Worm (Caenorhabditis elegans) whole organism, L1 larva: Measurements from ENCODE around the gene unc-71.

Experiments
- C04F5.9 ChIP-seq: sonication (generic microtip); optimal IDR thresholded peaks from 2 replicates; lab custom pipeline; 2016; ENCODE audit warnings: missing genetic modification characterization, missing compliant biosample characterization
- Y116A8C.19 ChIP-seq: sonication (generic microtip); optimal IDR thresholded peaks from 2 replicates; lab custom pipeline; 2016; ENCODE audit warnings: missing compliant biosample characterization, missing genetic modification characterization, borderline replicate concordance
- alr-1 ChIP-seq: fragments of 200-800 bp; sonication (Bioruptor generic); optimal IDR thresholded peaks from 2 replicates; lab custom pipeline; 2018; ENCODE audit warnings: borderline replicate concordance, mild to moderate bottlenecking, missing genetic modification characterization, missing compliant biosample characterization
- aly-2 ChIP-seq: fragments of 150-350 bp; optimal IDR thresholded peaks from 2 replicates; lab custom pipeline; 2014; ENCODE audit warnings: missing biosample characterization, missing genetic modification characterization
- ama-1 ChIP-seq: fragments of 150-350 bp; optimal IDR thresholded peaks from 2 replicates; lab custom pipeline; 2014
- blmp-1 ChIP-seq: fragments of 150-350 bp; optimal IDR thresholded peaks from 2 replicates; lab custom pipeline; 2014; ENCODE audit warnings: missing biosample characterization, missing genetic modification characterization
- ceh-82 ChIP-seq, 3 experiments: fragments of 150-350 bp in 1 of 3; sonication (generic microtip) in 2 of 3; optimal IDR thresholded peaks; 2 replicates each; lab custom pipeline; 2014 to 2017; ENCODE audit warnings: missing biosample characterization in 3 of 3, missing genetic modification characterization in 3 of 3
- ceh-90 ChIP-seq: sonication (generic microtip); optimal IDR thresholded peaks from 2 replicates; lab custom pipeline; 2016; ENCODE audit warnings: missing genetic modification characterization, missing compliant biosample characterization
- efl-3 ChIP-seq: fragments of 200-800 bp; sonication (Bioruptor generic); optimal IDR thresholded peaks from 2 replicates; lab custom pipeline; 2018; ENCODE audit warnings: mild to moderate bottlenecking, missing genetic modification characterization, missing compliant biosample characterization
- egl-27 ChIP-seq, 2 experiments: fragments of 150-350 bp in 1 of 2; sonication (generic microtip); optimal IDR thresholded peaks; 3 replicates each; lab custom pipeline; 2017 to 2018; ENCODE audit warnings: missing biosample characterization in 2 of 2, missing genetic modification characterization in 2 of 2, missing genetic modification reagents in 2 of 2
- elt-2 ChIP-seq: sonication (generic microtip); optimal IDR thresholded peaks from 2 replicates; lab custom pipeline; 2016; ENCODE audit warnings: missing genetic modification characterization, mild to moderate bottlenecking, inconsistent platforms, missing compliant biosample characterization, missing genetic modification reagents
- elt-3 ChIP-seq, 6 experiments: fragments of 150-350 bp in 1 of 6; sonication (generic microtip); optimal IDR thresholded peaks; 2 replicates each; lab custom pipeline; 2017 to 2018; ENCODE audit warnings: missing biosample characterization in 6 of 6, missing genetic modification characterization in 6 of 6, inconsistent platforms in 1 of 6
- fkh-8 ChIP-seq: sonication (generic microtip); optimal IDR thresholded peaks from 2 replicates; lab custom pipeline; 2016; ENCODE audit warnings: mild to moderate bottlenecking, missing genetic modification characterization, missing compliant biosample characterization
- fos-1 ChIP-seq: fragments of 150-350 bp; optimal IDR thresholded peaks from 2 replicates; lab custom pipeline; 2014; ENCODE audit warnings: missing biosample characterization, missing genetic modification characterization
- grh-1 ChIP-seq: fragments of 200-800 bp; sonication (Bioruptor generic); IDR thresholded peaks from 2 replicates; pipeline ENCODE4 v1.3.6; 2022; ENCODE audit warnings: missing genetic modification reagents, missing genetic modification characterization, missing compliant biosample characterization
- hlh-4 ChIP-seq: sonication (generic microtip); optimal IDR thresholded peaks from 2 replicates; lab custom pipeline; 2016; ENCODE audit warnings: mild to moderate bottlenecking, missing genetic modification characterization, missing compliant biosample characterization
- isw-1 ChIP-seq: fragments of 200-800 bp; sonication (Bioruptor generic); IDR thresholded peaks from 2 replicates; pipeline ENCODE4 v1.3.6; 2022; ENCODE audit warnings: missing genetic modification characterization, missing compliant biosample characterization
- jun-1 ChIP-seq: fragments of 150-350 bp; optimal IDR thresholded peaks from 2 replicates; lab custom pipeline; 2014; ENCODE audit warnings: missing biosample characterization, missing genetic modification reagents, missing genetic modification characterization
- lin-14 ChIP-seq: fragments of 200-800 bp; sonication (Bioruptor generic); optimal IDR thresholded peaks from 2 replicates; lab custom pipeline; 2018; ENCODE audit warnings: mild to moderate bottlenecking, missing genetic modification characterization, moderate library complexity, missing compliant biosample characterization
- lin-15B ChIP-seq: fragments of 150-350 bp; sonication (generic microtip); optimal IDR thresholded peaks from 3 replicates; lab custom pipeline; 2014; ENCODE audit warnings: missing biosample characterization, missing genetic modification characterization
- mab-9 ChIP-seq: fragments of 200-800 bp; sonication (Bioruptor generic); IDR thresholded peaks from 2 replicates; pipeline ENCODE4 v1.3.6; 2022; ENCODE audit warnings: missing genetic modification reagents, missing genetic modification characterization, missing compliant biosample characterization
- mdl-1 ChIP-seq, 2 experiments: fragments of 150-350 bp; optimal IDR thresholded peaks; 2 replicates each; lab custom pipeline; 2014 to 2017; ENCODE audit warnings: missing biosample characterization in 2 of 2, missing genetic modification characterization in 2 of 2, inconsistent platforms in 1 of 2
- mef-2 ChIP-seq: fragments of 150-350 bp; optimal IDR thresholded peaks from 2 replicates; lab custom pipeline; 2014; ENCODE audit warnings: missing biosample characterization, missing genetic modification characterization
- mep-1 ChIP-seq: fragments of 150-350 bp; optimal IDR thresholded peaks from 2 replicates; lab custom pipeline; 2014; ENCODE audit warnings: missing biosample characterization, missing genetic modification characterization
- nhr-11 ChIP-seq: fragments of 150-350 bp; optimal IDR thresholded peaks from 2 replicates; lab custom pipeline; 2014; ENCODE audit warnings: missing biosample characterization, missing genetic modification characterization
- nhr-19 ChIP-seq: fragments of 200-800 bp; sonication (Bioruptor generic); conservative IDR thresholded peaks from 2 replicates; pipeline ENCODE4 v1.3.6; 2022; ENCODE audit warnings: missing genetic modification characterization, missing compliant biosample characterization
- nhr-237 ChIP-seq: fragments of 150-350 bp; optimal IDR thresholded peaks from 2 replicates; lab custom pipeline; 2014; ENCODE audit warnings: missing biosample characterization, missing genetic modification characterization
- nhr-28 ChIP-seq: fragments of 150-350 bp; optimal IDR thresholded peaks from 2 replicates; lab custom pipeline; 2014; ENCODE audit warnings: missing biosample characterization, missing genetic modification characterization
- nhr-71 ChIP-seq: sonication (generic microtip); optimal IDR thresholded peaks from 2 replicates; lab custom pipeline; 2016; ENCODE audit warnings: mild to moderate bottlenecking, missing genetic modification characterization, moderate library complexity, missing compliant biosample characterization
- nhr-77 ChIP-seq: fragments of 150-350 bp; optimal IDR thresholded peaks from 2 replicates; lab custom pipeline; 2014; ENCODE audit warnings: missing biosample characterization, missing genetic modification characterization
- nhr-84 ChIP-seq: sonication (generic microtip); optimal IDR thresholded peaks from 2 replicates; lab custom pipeline; 2017; ENCODE audit warnings: missing biosample characterization, missing genetic modification characterization
- nhr-85 ChIP-seq: sonication (generic microtip); peaks from one replicate; lab custom pipeline; 2016; ENCODE audit warnings: missing genetic modification characterization, inconsistent platforms, missing compliant biosample characterization
- pqm-1 ChIP-seq: sonication (generic microtip); optimal IDR thresholded peaks from 3 replicates; lab custom pipeline; 2017; ENCODE audit warnings: missing biosample characterization, missing genetic modification characterization
- snpc-4 ChIP-seq: fragments of 150-350 bp; optimal IDR thresholded peaks from 2 replicates; lab custom pipeline; 2014; ENCODE audit warnings: missing biosample characterization, missing genetic modification characterization
- snu-23 ChIP-seq: sonication (generic microtip); optimal IDR thresholded peaks from 2 replicates; lab custom pipeline; 2016; ENCODE audit warnings: missing genetic modification characterization, missing compliant biosample characterization
- sox-4 ChIP-seq: sonication (generic microtip); optimal IDR thresholded peaks from 2 replicates; lab custom pipeline; 2016; ENCODE audit warnings: missing genetic modification characterization, missing compliant biosample characterization
- sptf-1 ChIP-seq: fragments of 150-350 bp; optimal IDR thresholded peaks from 2 replicates; lab custom pipeline; 2014; ENCODE audit warnings: missing biosample characterization, missing genetic modification characterization
- unc-30 ChIP-seq: sonication (generic microtip); optimal IDR thresholded peaks from 2 replicates; lab custom pipeline; 2017; ENCODE audit warnings: missing biosample characterization, missing genetic modification characterization
- unc-62 ChIP-seq: fragments of 150-350 bp; optimal IDR thresholded peaks from 2 replicates; lab custom pipeline; 2014; ENCODE audit warnings: missing biosample characterization, missing genetic modification reagents, missing genetic modification characterization
- unc-86 ChIP-seq: sonication (generic microtip); optimal IDR thresholded peaks from 2 replicates; lab custom pipeline; 2016; ENCODE audit warnings: missing genetic modification characterization, missing compliant biosample characterization
- vab-15 ChIP-seq: sonication (generic microtip); optimal IDR thresholded peaks from 2 replicates; lab custom pipeline; 2017; ENCODE audit warnings: missing genotype, mild to moderate bottlenecking, missing genetic modification characterization, missing compliant biosample characterization
- xbp-1 ChIP-seq: sonication (generic microtip); optimal IDR thresholded peaks from 2 replicates; lab custom pipeline; 2016; ENCODE audit warnings: missing genetic modification characterization, missing compliant biosample characterization
- zag-1 ChIP-seq: fragments of 150-350 bp; optimal IDR thresholded peaks from 2 replicates; lab custom pipeline; 2014; ENCODE audit warnings: missing biosample characterization, missing genetic modification characterization
- zip-4 ChIP-seq: fragments of 200-800 bp; sonication (Bioruptor generic); optimal IDR thresholded peaks from 2 replicates; lab custom pipeline; 2018; ENCODE audit warnings: mild to moderate bottlenecking, missing genetic modification characterization, moderate library complexity, missing compliant biosample characterization
- ztf-11 ChIP-seq, 2 experiments: sonication (generic microtip); optimal IDR thresholded peaks; 2 replicates each; lab custom pipeline; 2016 to 2017; ENCODE audit warnings: missing genetic modification characterization in 2 of 2, missing biosample characterization in 1 of 2, missing compliant biosample characterization in 1 of 2

The unc-71 gene

ce11 chrIII:12891580-12891979, at the start of gene unc-71, which contains the start of gene Y37D8A.29:
Gene unc-71 (minus strand): TSS chrIII:12891738.
Gene Y37D8A.29 (minus strand): TSS chrIII:12891680.
- no peak for TF ChIP-seq lin-14
- TF ChIP-seq snu-23 (GFP tag; lab: Kevin White, UChicago) = no peak
- TF ChIP-seq ceh-90 (tag; lab: Kevin White, UChicago) = no peak
- TF ChIP-seq efl-3 = no peak
- no peak for TF ChIP-seq isw-1 (GFP tag; lab: Robert Waterston, UW)
- no peak for TF ChIP-seq nhr-11 (tag; lab: Kevin White, UChicago)
- TF ChIP-seq mep-1 (tag; lab: Kevin White, UChicago) = no peak
- TF ChIP-seq xbp-1 (tag; lab: Kevin White, UChicago) = no peak
- TF ChIP-seq, all 84 proteins: peak for 0

ce11 chrIII:12934417-12934816, 42.9 kb upstream of the unc-71 start, which contains the start of gene epg-3:
Gene epg-3 (plus strand): TSS chrIII:12934717.
- TF ChIP-seq unc-30 = no peak
- no peak for TF ChIP-seq zag-1 (tag; lab: Kevin White, UChicago)
- TF ChIP-seq pqm-1 (tag; lab: Kevin White, UChicago) = no peak
- TF ChIP-seq Y116A8C.19 (tag; lab: Kevin White, UChicago) = no peak
- TF ChIP-seq nhr-84 (tag; lab: Kevin White, UChicago) = no peak
- no peak for TF ChIP-seq mef-2 (tag; lab: Kevin White, UChicago)
- no peak for TF ChIP-seq unc-86
- no peak for TF ChIP-seq elt-3 (tag; optimal IDR thresholded peaks at IDR 0.05; lab: Kevin White, UChicago)

ce11 chrIII:12932776-12933175, 41.2 kb upstream of the unc-71 start:
- TF ChIP-seq nhr-77 (tag; lab: Kevin White, UChicago) (no peak), fos-1 (tag; lab: Kevin White, UChicago) (no peak), blmp-1 (peak; percentile 56)

- TF ChIP-seq alr-1 (tag; lab: Kevin White, UChicago) = no peak
- TF ChIP-seq mab-9 (GFP tag; lab: Robert Waterston, UW) = no peak
- peak in 1 of 2 experiments; percentile 59 for TF ChIP-seq mdl-1 (tag; optimal IDR thresholded peaks at IDR 0.05; lab: Kevin White, UChicago)
- TF ChIP-seq lin-14 = no peak
- TF ChIP-seq egl-27 (tag; optimal IDR thresholded peaks at IDR 0.05; lab: Kevin White, UChicago) = no peak
- peak; percentile 53; the same call in 1 of the 2 replicates for TF ChIP-seq grh-1 (GFP tag; lab: Robert Waterston, UW)
- peak; percentile 92 for TF ChIP-seq mep-1 (tag; lab: Kevin White, UChicago)
- TF ChIP-seq nhr-85 (tag; lab: Kevin White, UChicago) = peak; percentile 78
- TF ChIP-seq nhr-11 (tag; lab: Kevin White, UChicago) = no peak
- peak; percentile 75 to 76 (median 76) for TF ChIP-seq ceh-82 (tag; optimal IDR thresholded peaks at IDR 0.05; lab: Kevin White, UChicago)
- no peak for TF ChIP-seq vab-15 (tag; lab: Kevin White, UChicago)
- TF ChIP-seq nhr-28 = no peak
- peak; percentile 67 for TF ChIP-seq lin-15B (tag; lab: Kevin White, UChicago)
- TF ChIP-seq jun-1 (tag; lab: Kevin White, UChicago) = peak; percentile 56
- TF ChIP-seq zip-4 (GFP tag; lab: Kevin White, UChicago) = no peak
- peak; percentile 81 for TF ChIP-seq snu-23 (GFP tag; lab: Kevin White, UChicago)
- TF ChIP-seq pqm-1 (tag; lab: Kevin White, UChicago) = no peak
- TF ChIP-seq snpc-4 (tag; lab: Kevin White, UChicago) = peak; percentile 52
- TF ChIP-seq elt-2 (tag; lab: Kevin White, UChicago) = peak; percentile 24
- TF ChIP-seq ceh-90 (tag; lab: Kevin White, UChicago) = peak; percentile 4
- peak; percentile 41 for TF ChIP-seq fkh-8 (tag; lab: Kevin White, UChicago)
- no peak for TF ChIP-seq ama-1 (lab: Kevin White, UChicago)
- TF ChIP-seq ztf-11 (tag; optimal IDR thresholded peaks at IDR 0.05; lab: Kevin White, UChicago) = peak in 1 of 2 experiments; percentile 21
- TF ChIP-seq fos-1 (tag; lab: Kevin White, UChicago) = peak; percentile 36
- no peak for TF ChIP-seq sox-4 (tag; lab: Kevin White, UChicago)
- no peak; the same call in 1 of the 2 replicates for TF ChIP-seq nhr-19 (GFP tag; lab: Robert Waterston, UW)
- TF ChIP-seq hlh-4 (tag; lab: Kevin White, UChicago) = no peak
- TF ChIP-seq sptf-1 (tag; lab: Kevin White, UChicago) = no peak
- no peak for TF ChIP-seq nhr-84 (tag; lab: Kevin White, UChicago)
- no peak for TF ChIP-seq nhr-237 (tag; lab: Kevin White, UChicago)
- peak; percentile 26 for TF ChIP-seq C04F5.9 (tag; lab: Kevin White, UChicago)
- TF ChIP-seq efl-3 = no peak
- peak; percentile 30 for TF ChIP-seq aly-2 (tag; lab: Kevin White, UChicago)
- TF ChIP-seq unc-62 (GFP tag; lab: Kevin White, UChicago) = no peak
- TF ChIP-seq nhr-71 = peak; percentile 83
- TF ChIP-seq zag-1 (tag; lab: Kevin White, UChicago) = no peak
- TF ChIP-seq unc-86 = peak; percentile 72
Observed at ce11 chrIII:12931786-12932427, 40.4 kb upstream of the unc-71 start, which contains the start of gene rbm-7. Gene rbm-7 (minus strand): TSS chrIII:12931867.
